Fruit fly (Drosophila melanogaster): ENCODE results near the gene Cftr.

Gene Cftr

dm6 chr3R:24518150-24518580, 25.5 kb downstream of the Cftr start, which contains the start of gene Pp1alpha-96A (continued):
- peak; percentile 6 for TF ChIP-seq CG4424 (GFP tag; optimal IDR thresholded peaks at IDR 0.05)
- TF ChIP-seq CG11085 (GFP tag; IDR thresholded peaks at IDR 0.05): no peak
- peak; percentile 55 for TF ChIP-seq trem (tag; optimal IDR thresholded peaks at IDR 0.05)
- no peak for TF ChIP-seq sob (GFP tag; IDR thresholded peaks at IDR 0.05)
- TF ChIP-seq onecut (GFP tag; IDR thresholded peaks at IDR 0.05): no peak
- peak; percentile 83 for TF ChIP-seq pzg (GFP tag; optimal IDR thresholded peaks at IDR 0.05)
- TF ChIP-seq Side (GFP tag; optimal IDR thresholded peaks at IDR 0.05): no peak
- TF ChIP-seq vvl (GFP tag; IDR thresholded peaks at IDR 0.05): no peak; the same call in 1 of the 2 replicates
- TF ChIP-seq CG42726 (GFP tag; IDR thresholded peaks at IDR 0.05; ENCODE audit: partially characterized antibody): peak; percentile 87
- no peak for TF ChIP-seq CG1792 (GFP tag; optimal IDR thresholded peaks at IDR 0.05)
- peak; percentile 24 for TF ChIP-seq HmgZ (tag; optimal IDR thresholded peaks at IDR 0.05)
- TF ChIP-seq CoRest (tag; optimal IDR thresholded peaks at IDR 0.05): peak; percentile 16
- no peak for TF ChIP-seq GATAe (GFP tag; conservative IDR thresholded peaks at IDR 0.05)
- no peak for TF ChIP-seq Nf-YC (tag; optimal IDR thresholded peaks at IDR 0.05)
- TF ChIP-seq Sry-δ (GFP tag; optimal IDR thresholded peaks at IDR 0.05): peak; percentile 93
- TF ChIP-seq nom (GFP tag; optimal IDR thresholded peaks at IDR 0.05): no peak
- peak; percentile 90 for TF ChIP-seq BEAF-32 (GFP tag; optimal IDR thresholded peaks at IDR 0.05)
- TF ChIP-seq CG4617 (GFP tag; optimal IDR thresholded peaks at IDR 0.05; ENCODE audit: borderline replicate concordance): peak; percentile 84
- TF ChIP-seq TFAM (GFP tag; optimal IDR thresholded peaks at IDR 0.05): no peak
- TF ChIP-seq mirr (GFP tag; optimal IDR thresholded peaks at IDR 0.05): no peak
- no peak for TF ChIP-seq Meics (GFP tag; optimal IDR thresholded peaks at IDR 0.05)
- peak; percentile 98 for TF ChIP-seq MESR4 (GFP tag; optimal IDR thresholded peaks at IDR 0.05)
- no peak for TF ChIP-seq gsb (GFP tag; IDR thresholded peaks at IDR 0.05)
- peak; percentile 34 for TF ChIP-seq lilli (GFP tag; optimal IDR thresholded peaks at IDR 0.05)
- no peak for TF ChIP-seq dmrt11E (tag; optimal IDR thresholded peaks at IDR 0.05)
- TF ChIP-seq CG7357 (GFP tag; IDR thresholded peaks at IDR 0.05): no peak
- TF ChIP-seq Doc3 (GFP tag; IDR thresholded peaks at IDR 0.05; ENCODE audit: partially characterized antibody): peak; percentile 78
- no peak for TF ChIP-seq CG11695 (GFP tag; IDR thresholded peaks at IDR 0.05)
- peak; percentile 86 for TF ChIP-seq bbx (GFP tag; IDR thresholded peaks at IDR 0.05; ENCODE audit: partially characterized antibody)
- no peak for TF ChIP-seq Trl (optimal IDR thresholded peaks at IDR 0.05)
- peak; percentile 32 for TF ChIP-seq Trl (GFP tag; optimal IDR thresholded peaks at IDR 0.05)
- peak; percentile 87 for TF ChIP-seq CG16813 (GFP tag; IDR thresholded peaks at IDR 0.05; ENCODE audit: partially characterized antibody)
- TF ChIP-seq HmgD (GFP tag; optimal IDR thresholded peaks at IDR 0.05): peak; percentile 11
- no peak for TF ChIP-seq CG9215 (GFP tag; IDR thresholded peaks at IDR 0.05)
- no peak for TF ChIP-seq CG31441 (GFP tag; IDR thresholded peaks at IDR 0.05)
- TF ChIP-seq CG2712 (tag; optimal IDR thresholded peaks at IDR 0.05): peak; percentile 35
- TF ChIP-seq Sox100B (GFP tag; optimal IDR thresholded peaks at IDR 0.05): no peak
- peak; percentile 56; the same call in 2 of the 3 replicates for TF ChIP-seq row (GFP tag; IDR thresholded peaks at IDR 0.05)
- peak; percentile 47; the same call in 1 of the 2 replicates for TF ChIP-seq CG3847 (GFP tag; IDR thresholded peaks at IDR 0.05)
- TF ChIP-seq grau (tag; optimal IDR thresholded peaks at IDR 0.05): peak; percentile 28
- no peak for TF ChIP-seq tx (GFP tag; optimal IDR thresholded peaks at IDR 0.05)
- no peak for TF ChIP-seq CG31224 (GFP tag; IDR thresholded peaks at IDR 0.05)
- TF ChIP-seq CG8924 (tag; optimal IDR thresholded peaks at IDR 0.05): peak; percentile 27
- TF ChIP-seq Dip3 (GFP tag; optimal IDR thresholded peaks at IDR 0.05): no peak
